Worm (Caenorhabditis elegans) whole organism, late embryonic: ENCODE measurements around the gene R05H10.3.

ENCODE experiments used
- C08G9.2 ChIP-seq: sonication (generic microtip); optimal IDR thresholded peaks from 2 replicates; lab custom pipeline; 2016; ENCODE audit warnings: mild to moderate bottlenecking, missing genetic modification characterization, moderate library complexity, missing compliant biosample characterization
- C38D4.7 ChIP-seq: fragments of 200-800 bp; sonication (Bioruptor generic); optimal IDR thresholded peaks from 2 replicates; lab custom pipeline; 2018; ENCODE audit warnings: mild to moderate bottlenecking, missing genetic modification characterization, moderate library complexity, missing compliant biosample characterization
- K09A11.1 ChIP-seq: sonication (generic microtip); optimal IDR thresholded peaks from 2 replicates; lab custom pipeline; 2017; ENCODE audit warnings: antibody characterized with exemption, mild to moderate bottlenecking, missing genetic modification characterization, missing compliant biosample characterization; ENCODE audit not compliant: insufficient read depth
- ama-1 ChIP-seq: fragments of 150-350 bp; optimal IDR thresholded peaks from 2 replicates; lab custom pipeline; 2014
- ceh-14 ChIP-seq: sonication (generic microtip); optimal IDR thresholded peaks from 2 replicates; lab custom pipeline; 2016; ENCODE audit warnings: missing genotype, missing genetic modification characterization, missing compliant biosample characterization
- ceh-18 ChIP-seq: sonication (generic microtip); optimal IDR thresholded peaks from 2 replicates; lab custom pipeline; 2016; ENCODE audit warnings: missing genetic modification characterization, missing compliant biosample characterization
- ceh-19 ChIP-seq: fragments of 200-800 bp; sonication (Bioruptor generic); optimal IDR thresholded peaks from 2 replicates; lab custom pipeline; 2018; ENCODE audit warnings: mild to moderate bottlenecking, missing genetic modification characterization, missing compliant biosample characterization
- ceh-2 ChIP-seq: sonication (generic microtip); optimal IDR thresholded peaks from 2 replicates; lab custom pipeline; 2016; ENCODE audit warnings: missing genotype, missing genetic modification characterization, missing compliant biosample characterization
- ceh-31 ChIP-seq: sonication (generic microtip); optimal IDR thresholded peaks from 2 replicates; lab custom pipeline; 2016; ENCODE audit warnings: missing genetic modification characterization, missing compliant biosample characterization
- ceh-45 ChIP-seq: fragments of 200-800 bp; sonication (Bioruptor generic); IDR thresholded peaks from 2 replicates; pipeline ENCODE4 v1.3.6; 2022; ENCODE audit warnings: missing genetic modification reagents, missing genetic modification characterization, missing compliant biosample characterization
- ceh-6 ChIP-seq: fragments of 200-800 bp; sonication (Bioruptor generic); optimal IDR thresholded peaks from 2 replicates; lab custom pipeline; 2018; ENCODE audit warnings: mild to moderate bottlenecking, missing genetic modification characterization, missing compliant biosample characterization
- ceh-9 ChIP-seq: sonication (generic microtip); optimal IDR thresholded peaks from 2 replicates; lab custom pipeline; 2016; ENCODE audit warnings: mild to moderate bottlenecking, missing genetic modification characterization, inconsistent platforms, missing compliant biosample characterization
- che-1 ChIP-seq: sonication (generic microtip); optimal IDR thresholded peaks from 2 replicates; lab custom pipeline; 2016; ENCODE audit warnings: mild to moderate bottlenecking, missing genetic modification characterization, missing compliant biosample characterization
- dmd-4 ChIP-seq: sonication (generic microtip); optimal IDR thresholded peaks from 2 replicates; lab custom pipeline; 2016; ENCODE audit warnings: borderline replicate concordance, missing genetic modification characterization, missing compliant biosample characterization
- dve-1 ChIP-seq: sonication (generic microtip); optimal IDR thresholded peaks from 2 replicates; lab custom pipeline; 2017; ENCODE audit warnings: antibody characterized with exemption, mild to moderate bottlenecking, missing genetic modification characterization, missing compliant biosample characterization
- elt-2 ChIP-seq: sonication (generic microtip); optimal IDR thresholded peaks from 2 replicates; lab custom pipeline; 2016; ENCODE audit warnings: missing genetic modification reagents, missing genetic modification characterization, missing compliant biosample characterization
- ets-4 ChIP-seq: sonication (generic microtip); optimal IDR thresholded peaks from 2 replicates; lab custom pipeline; 2016; ENCODE audit warnings: missing genetic modification characterization, missing compliant biosample characterization
- fkh-6 ChIP-seq: sonication (generic microtip); optimal IDR thresholded peaks from 2 replicates; lab custom pipeline; 2016; ENCODE audit warnings: missing genetic modification characterization, missing compliant biosample characterization
- hlh-15 ChIP-seq: sonication (generic microtip); optimal IDR thresholded peaks from 2 replicates; lab custom pipeline; 2016; ENCODE audit warnings: missing genetic modification characterization, missing compliant biosample characterization
- hlh-6 ChIP-seq: sonication (generic microtip); optimal IDR thresholded peaks from 2 replicates; lab custom pipeline; 2016; ENCODE audit warnings: missing genotype, missing genetic modification characterization, missing compliant biosample characterization
- hlh-8 ChIP-seq: sonication (generic microtip); optimal IDR thresholded peaks from 2 replicates; lab custom pipeline; 2016; ENCODE audit warnings: missing genotype, missing genetic modification characterization, missing compliant biosample characterization
- mec-3 ChIP-seq: sonication (generic microtip); optimal IDR thresholded peaks from 2 replicates; lab custom pipeline; 2016; ENCODE audit warnings: borderline replicate concordance, missing genetic modification characterization, missing compliant biosample characterization
- nfya-1 ChIP-seq: sonication (generic microtip); optimal IDR thresholded peaks from 2 replicates; lab custom pipeline; 2017; ENCODE audit warnings: missing genetic modification characterization, mild to moderate bottlenecking, missing compliant biosample characterization, antibody characterized with exemption, moderate library complexity
- nhr-11 ChIP-seq: fragments of 150-350 bp; optimal IDR thresholded peaks from 2 replicates; lab custom pipeline; 2014; ENCODE audit warnings: missing biosample characterization, missing genetic modification characterization
- nhr-232 ChIP-seq: sonication (generic microtip); optimal IDR thresholded peaks from 2 replicates; lab custom pipeline; 2016; ENCODE audit warnings: missing genetic modification characterization, missing compliant biosample characterization
- pag-3 ChIP-seq: sonication (generic microtip); optimal IDR thresholded peaks from 2 replicates; lab custom pipeline; 2016; ENCODE audit warnings: missing compliant biosample characterization, missing genetic modification characterization, borderline replicate concordance
- pat-9 ChIP-seq: fragments of 200-800 bp; sonication (Bioruptor generic); optimal IDR thresholded peaks from 2 replicates; lab custom pipeline; 2018; ENCODE audit warnings: mild to moderate bottlenecking, missing genetic modification characterization, moderate library complexity, missing compliant biosample characterization
- pha-2 ChIP-seq: sonication (generic microtip); optimal IDR thresholded peaks from 2 replicates; lab custom pipeline; 2017; ENCODE audit warnings: mild to moderate bottlenecking, missing genetic modification characterization, missing compliant biosample characterization
- pha-4 ChIP-seq: fragments of 150-350 bp; optimal IDR thresholded peaks from 2 replicates; lab custom pipeline; 2018; ENCODE audit warnings: missing biosample characterization, missing genetic modification reagents, missing genetic modification characterization
- pqm-1 ChIP-seq: sonication (generic microtip); optimal IDR thresholded peaks from 2 replicates; lab custom pipeline; 2016; ENCODE audit warnings: missing genetic modification characterization, missing compliant biosample characterization
- ref-2 ChIP-seq: sonication (generic microtip); optimal IDR thresholded peaks from 2 replicates; lab custom pipeline; 2016; ENCODE audit warnings: missing genetic modification characterization, missing compliant biosample characterization
- sox-4 ChIP-seq: sonication (generic microtip); optimal IDR thresholded peaks from 2 replicates; lab custom pipeline; 2017; ENCODE audit warnings: mild to moderate bottlenecking, missing genetic modification characterization, inconsistent platforms, missing compliant biosample characterization
- tbx-2 ChIP-seq: sonication (generic microtip); optimal IDR thresholded peaks from 2 replicates; lab custom pipeline; 2016; ENCODE audit warnings: missing genetic modification characterization, missing compliant biosample characterization
- tbx-7 ChIP-seq: sonication (generic microtip); optimal IDR thresholded peaks from 2 replicates; lab custom pipeline; 2016; ENCODE audit warnings: missing genotype, missing genetic modification characterization, missing compliant biosample characterization
- ttx-3 ChIP-seq: sonication (generic microtip); optimal IDR thresholded peaks from 2 replicates; lab custom pipeline; 2016; ENCODE audit warnings: missing genetic modification reagents, missing genetic modification characterization, missing compliant biosample characterization
- unc-3 ChIP-seq, 2 experiments: fragments of 200-800 bp in 1 of 2; sonication (Bioruptor generic) in 1 of 2; sonication (generic microtip) in 1 of 2; conservative IDR thresholded peaks in 1 of 2; optimal IDR thresholded peaks in 1 of 2; 2 replicates each; pipeline versions ENCODE4 v1.3.6 to Lab custom; 2016 to 2022; ENCODE audit warnings: missing compliant biosample characterization in 2 of 2, missing genetic modification characterization in 2 of 2, missing genetic modification reagents in 1 of 2
- unc-42 ChIP-seq: sonication (generic microtip); optimal IDR thresholded peaks from 2 replicates; lab custom pipeline; 2016; ENCODE audit warnings: missing genotype, missing genetic modification characterization, missing compliant biosample characterization
- zip-5 ChIP-seq: sonication (generic microtip); optimal IDR thresholded peaks from 2 replicates; lab custom pipeline; 2016; ENCODE audit warnings: missing genetic modification characterization, missing compliant biosample characterization
- ztf-16 ChIP-seq: sonication (generic microtip); optimal IDR thresholded peaks from 2 replicates; lab custom pipeline; 2017; ENCODE audit warnings: missing genetic modification characterization, missing compliant biosample characterization

The R05H10.3 gene

DNA sequence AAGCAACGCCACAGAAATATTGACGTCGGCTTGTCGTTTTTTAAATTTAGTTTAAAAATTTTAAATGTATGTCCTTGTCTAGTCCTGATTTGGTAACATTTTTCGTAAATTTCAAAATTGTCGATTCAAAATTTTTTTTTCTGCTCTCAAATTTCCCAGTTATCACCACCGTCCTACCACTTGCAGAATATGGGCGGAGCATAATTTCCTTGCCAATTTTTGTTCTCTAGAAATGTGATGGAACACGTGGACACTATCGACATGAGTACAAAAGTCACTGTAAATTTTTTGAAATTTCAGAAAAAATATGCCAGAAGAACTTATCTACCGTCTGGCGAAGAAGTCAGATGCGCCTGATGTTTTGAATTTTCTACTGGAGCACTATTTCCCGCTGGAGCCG, 14.5 kb upstream of the R05H10.3 start, which contains the start of gene R05H10.7:
Gene R05H10.7, plus strand, starts transcription at position 301 of the 400 bp plus-strand sequence.
- no peak for TF ChIP-seq ceh-18
- TF ChIP-seq pat-9, result no peak
- no peak for TF ChIP-seq K09A11.1
- no peak for TF ChIP-seq hlh-6 (tag; lab: Kevin White, UChicago)
- no peak for TF ChIP-seq unc-3 (GFP tag; conservative IDR thresholded peaks at IDR 0.05; lab: Robert Waterston, UW)
- TF ChIP-seq unc-3 (tag; optimal IDR thresholded peaks at IDR 0.05; lab: Kevin White, UChicago), result no peak
- no peak for TF ChIP-seq che-1
- TF ChIP-seq nhr-11, result no peak
- TF ChIP-seq hlh-8 (tag; lab: Kevin White, UChicago), result no peak
- TF ChIP-seq ceh-14 (tag; lab: Kevin White, UChicago), result no peak
- TF ChIP-seq pqm-1 (tag; lab: Kevin White, UChicago), result no peak
- TF ChIP-seq tbx-7 (tag; lab: Kevin White, UChicago), result no peak

DNA sequence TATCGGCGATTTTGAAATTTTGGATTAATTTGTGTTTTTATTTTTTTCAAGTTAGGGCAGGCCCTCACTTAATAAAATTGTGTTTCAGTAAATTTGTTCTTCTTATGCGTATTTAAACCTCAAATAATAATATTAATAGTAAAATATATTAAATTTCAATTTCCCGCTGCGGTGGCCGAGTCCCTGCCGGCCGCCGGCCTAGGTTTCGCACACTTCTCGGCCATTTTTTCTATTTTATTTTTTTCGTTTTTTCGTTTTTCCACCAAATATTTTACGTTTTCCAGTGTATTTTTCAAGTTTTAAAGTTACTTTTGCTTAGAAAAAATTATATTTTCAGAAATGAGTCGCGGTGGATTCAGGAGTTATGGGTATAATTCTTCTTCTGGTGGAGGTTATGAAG, 12.8 kb upstream of the R05H10.3 start, which contains the start of gene rbm-28:
Gene rbm-28, plus strand, starts transcription at position 338 of the 400 bp plus-strand sequence.
- TF ChIP-seq nhr-232 (tag; lab: Kevin White, UChicago) (no peak), pat-9 (no peak), nfya-1 (tag; lab: Kevin White, UChicago) (no peak), hlh-8 (tag; lab: Kevin White, UChicago) (peak; percentile 66), ceh-19 (GFP tag; lab: Kevin White, UChicago) (peak; percentile 1), ref-2 (tag; lab: Kevin White, UChicago) (peak; percentile 19), ceh-31 (peak; percentile 61), zip-5 (tag; lab: Kevin White, UChicago) (peak; percentile 49), ceh-45 (no peak), hlh-6 (tag; lab: Kevin White, UChicago) (no peak), tbx-7 (tag; lab: Kevin White, UChicago) (peak; percentile 44), tbx-2 (tag; lab: Kevin White, UChicago) (peak; percentile 14), elt-2 (tag; lab: Kevin White, UChicago) (peak; percentile 47), ceh-6 (GFP tag; lab: Kevin White, UChicago) (no peak), unc-3 (GFP tag; conservative IDR thresholded peaks at IDR 0.05; lab: Robert Waterston, UW) (0 out of 2 replicates have a peak, but pooled peaks have one; percentile 14), unc-3 (tag; optimal IDR thresholded peaks at IDR 0.05; lab: Kevin White, UChicago) (no peak), che-1 (peak; percentile 39), C08G9.2 (tag; lab: Kevin White, UChicago) (peak; percentile 37), ets-4 (tag; lab: Kevin White, UChicago) (peak; percentile 59), pag-3 (tag; lab: Kevin White, UChicago) (no peak), pha-2 (peak; percentile 24), ceh-2 (tag; lab: Kevin White, UChicago) (peak; percentile 49)
- TF ChIP-seq, all 69 proteins: peak for 14

DNA sequence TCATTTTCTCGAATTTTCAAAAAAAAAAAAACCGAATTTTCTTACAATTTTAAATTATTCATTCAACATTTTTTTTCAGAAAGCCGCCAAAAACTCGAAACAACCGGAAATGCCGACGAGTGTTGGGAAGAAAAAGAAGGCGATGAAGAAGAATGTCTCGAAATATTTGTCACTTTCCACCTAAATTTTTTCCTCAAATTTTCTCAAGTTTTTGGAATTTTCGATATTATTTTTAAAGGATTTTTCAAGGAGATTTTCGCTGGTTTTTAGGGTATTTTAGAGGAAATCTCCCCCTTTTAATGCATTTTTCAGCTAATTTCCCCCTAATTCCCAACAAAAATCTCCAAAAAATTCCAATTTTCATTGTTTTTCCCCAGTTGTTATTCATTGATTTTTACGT, 3.6 kb upstream of the R05H10.3 start:
- TF ChIP-seq mec-3 (tag; lab: Kevin White, UChicago) (no peak), dmd-4 (tag; lab: Kevin White, UChicago) (no peak), C38D4.7 (GFP tag; lab: Kevin White, UChicago) (no peak), ceh-2 (tag; lab: Kevin White, UChicago) (no peak), sox-4 (no peak), ceh-9 (tag; lab: Kevin White, UChicago) (no peak), pha-4 (no peak), unc-42 (tag; lab: Kevin White, UChicago) (no peak)

DNA sequence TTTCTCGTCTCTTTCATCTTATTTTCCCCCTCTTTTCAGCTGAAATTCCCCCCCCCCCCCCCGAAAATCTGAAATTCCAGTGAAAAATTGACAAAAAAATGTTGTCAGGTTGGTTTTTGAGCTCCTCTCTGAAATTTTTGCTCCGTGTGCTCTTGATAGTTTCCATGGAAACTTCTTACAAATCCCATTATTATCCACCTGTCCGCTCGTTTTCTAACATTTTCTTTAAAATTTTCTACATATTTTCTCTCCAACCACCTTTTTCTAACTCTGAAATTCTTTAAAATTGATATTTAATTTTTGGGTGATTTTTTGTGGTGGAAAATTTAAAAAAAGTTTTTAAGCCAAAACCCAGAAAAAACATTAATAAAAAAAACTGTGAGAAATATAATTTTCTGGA, 3.1 kb upstream of the R05H10.3 start, which contains the start of gene gpx-2:
Gene gpx-2, plus strand, starts transcription at position 99 of the 400 bp plus-strand sequence.
- TF ChIP-seq dve-1 (tag; lab: Kevin White, UChicago), result no peak
- no peak for TF ChIP-seq ttx-3 (tag; lab: Kevin White, UChicago)
- TF ChIP-seq fkh-6, result no peak
- no peak for TF ChIP-seq hlh-15 (tag; lab: Kevin White, UChicago)
- no peak for TF ChIP-seq ceh-9 (tag; lab: Kevin White, UChicago)
- no peak for TF ChIP-seq ama-1 (lab: Kevin White, UChicago)
- TF ChIP-seq pqm-1 (tag; lab: Kevin White, UChicago), result no peak
- TF ChIP-seq dmd-4 (tag; lab: Kevin White, UChicago), result no peak
- no peak for TF ChIP-seq ztf-16 (tag; lab: Kevin White, UChicago)
- TF ChIP-seq pag-3 (tag; lab: Kevin White, UChicago), result no peak
